Worm (Caenorhabditis elegans) whole organism, mixed stage, embryonic: Measurements from ENCODE around the gene drn-1.

Experiments
- hlh-1 ChIP-seq: fragments of 150-350 bp; optimal IDR thresholded peaks from 2 replicates; lab custom pipeline; 2014; ENCODE audit warnings: missing biosample characterization, missing genetic modification reagents, missing genetic modification characterization
- lsy-2 ChIP-seq: fragments of 150-350 bp; optimal IDR thresholded peaks from 2 replicates; lab custom pipeline; 2014; ENCODE audit warnings: missing biosample characterization, missing genetic modification characterization
- nhr-12 ChIP-seq: fragments of 150-350 bp; optimal IDR thresholded peaks from 2 replicates; lab custom pipeline; 2014; ENCODE audit warnings: missing biosample characterization, missing genetic modification characterization
- nhr-237 ChIP-seq: fragments of 150-350 bp; optimal IDR thresholded peaks from 2 replicates; lab custom pipeline; 2014; ENCODE audit warnings: missing biosample characterization, missing genetic modification characterization
- nhr-28 ChIP-seq: fragments of 150-350 bp; optimal IDR thresholded peaks from 2 replicates; lab custom pipeline; 2014; ENCODE audit warnings: missing biosample characterization, missing genetic modification characterization
- nhr-76 ChIP-seq: sonication (generic microtip); optimal IDR thresholded peaks from 2 replicates; lab custom pipeline; 2017; ENCODE audit warnings: missing biosample characterization, missing genetic modification characterization
- pha-4 ChIP-seq: fragments of 150-350 bp; optimal IDR thresholded peaks from 2 replicates; lab custom pipeline; 2018; ENCODE audit warnings: missing biosample characterization, missing genetic modification reagents, missing genetic modification characterization
- unc-39 ChIP-seq: fragments of 150-350 bp; optimal IDR thresholded peaks from 2 replicates; lab custom pipeline; 2014; ENCODE audit warnings: missing biosample characterization, missing genetic modification characterization
- unc-62 ChIP-seq: fragments of 150-350 bp; optimal IDR thresholded peaks from 2 replicates; lab custom pipeline; 2014; ENCODE audit warnings: missing biosample characterization, missing genetic modification reagents, missing genetic modification characterization
- ztf-11 ChIP-seq: fragments of 150-350 bp; optimal IDR thresholded peaks from 2 replicates; lab custom pipeline; 2014; ENCODE audit warnings: missing biosample characterization, missing genetic modification characterization

DNA sequence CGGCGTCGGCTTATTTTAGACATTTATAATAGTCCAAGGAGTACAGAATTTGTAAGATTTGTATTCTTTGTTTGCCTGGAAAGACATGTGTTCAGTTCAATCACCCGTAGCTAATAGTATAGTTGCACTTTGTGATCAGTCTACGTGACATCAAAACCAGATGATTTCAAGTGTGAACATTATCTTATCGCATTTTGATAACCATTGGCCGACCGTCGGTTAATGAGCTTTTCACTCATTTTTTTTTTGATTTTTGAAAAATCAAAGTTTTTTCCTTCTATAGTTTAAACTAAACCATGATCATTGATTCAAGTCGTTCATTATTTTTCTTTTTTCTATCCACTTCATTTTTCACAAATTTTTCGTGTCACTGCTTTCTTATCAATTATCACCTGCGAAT lies 35.6 kb upstream of the drn-1 start:
- TF ChIP-seq pha-4 (no peak), nhr-12 (tag; lab: Kevin White, UChicago) (no peak), nhr-237 (tag; lab: Kevin White, UChicago) (no peak), unc-62 (GFP tag; lab: Kevin White, UChicago) (no peak), lsy-2 (tag; lab: Kevin White, UChicago) (no peak), ztf-11 (tag; lab: Kevin White, UChicago) (no peak), nhr-28 (no peak), hlh-1 (no peak), unc-39 (tag; lab: Kevin White, UChicago) (no peak), nhr-76 (tag; lab: Kevin White, UChicago) (no peak)
